Worm (Caenorhabditis elegans) whole organism, midembryonic: Measurements from ENCODE around the gene M199.2.

Experiments
- T22C8.4 ChIP-seq: fragments of 200-800 bp; sonication (Bioruptor generic); IDR thresholded peaks from 2 replicates; pipeline ENCODE4 v1.3.6; 2022; ENCODE audit warnings: missing genetic modification characterization, missing compliant biosample characterization
- cog-1 ChIP-seq: sonication (generic microtip); optimal IDR thresholded peaks from 2 replicates; lab custom pipeline; 2016; ENCODE audit warnings: missing genetic modification characterization, missing compliant biosample characterization
- tab-1 ChIP-seq: fragments of 200-800 bp; sonication (Bioruptor generic); IDR thresholded peaks from 2 replicates; pipeline ENCODE4 v1.3.6; 2022; ENCODE audit warnings: missing genetic modification characterization, missing compliant biosample characterization
- ztf-23 ChIP-seq: fragments of 200-800 bp; sonication (Bioruptor generic); IDR thresholded peaks from 2 replicates; pipeline ENCODE4 v1.3.6; 2022; ENCODE audit warnings: missing genetic modification reagents, missing genetic modification characterization, missing compliant biosample characterization
- ztf-29 ChIP-seq: fragments of 200-800 bp; sonication (Bioruptor generic); IDR thresholded peaks from 2 replicates; pipeline ENCODE4 v1.3.6; 2022; ENCODE audit warnings: missing genetic modification reagents, missing genetic modification characterization, missing compliant biosample characterization

- TF ChIP-seq ztf-29 (no peak), tab-1 (no peak), cog-1 (tag; lab: Kevin White, UChicago) (no peak), T22C8.4 (no peak), ztf-23 (GFP tag; lab: Robert Waterston, UW) (no peak)
These were observed 9.8 kb downstream of the M199.2 start, which contains the start of gene M199.136 for ce11 chrIV:15118390-15118789.
